Worm (Caenorhabditis elegans) whole organism, L3 larva: ENCODE data around the gene cab-1.

Experiments
- R02D3.7 ChIP-seq: fragments of 150-350 bp; optimal IDR thresholded peaks from 2 replicates; lab custom pipeline; 2014; ENCODE audit warnings: missing biosample characterization, missing genetic modification characterization
- ZK546.5 ChIP-seq: sonication (generic microtip); optimal IDR thresholded peaks from 2 replicates; lab custom pipeline; 2017; ENCODE audit warnings: missing biosample characterization, missing genetic modification characterization
- elt-3 ChIP-seq, 3 experiments: fragments of 150-350 bp in 1 of 3; sonication (generic microtip) in 2 of 3; optimal IDR thresholded peaks; 2 replicates in 2 of 3; 4 replicates in 1 of 3; lab custom pipeline; 2014 to 2017; ENCODE audit warnings: missing biosample characterization in 3 of 3, missing genetic modification characterization in 3 of 3
- fkh-10 ChIP-seq: sonication (generic microtip); optimal IDR thresholded peaks from 2 replicates; lab custom pipeline; 2017; ENCODE audit warnings: missing biosample characterization, missing genetic modification reagents, missing genetic modification characterization
- nhr-28 ChIP-seq: fragments of 150-350 bp; optimal IDR thresholded peaks from 2 replicates; lab custom pipeline; 2014; ENCODE audit warnings: missing biosample characterization, missing genetic modification characterization

- TF ChIP-seq ZK546.5 (tag; lab: Kevin White, UChicago) (no peak), nhr-28 (tag; lab: Kevin White, UChicago) (no peak), R02D3.7 (no peak), elt-3 (tag; optimal IDR thresholded peaks at IDR 0.05; lab: Kevin White, UChicago) (no peak), fkh-10 (GFP tag; lab: Kevin White, UChicago) (no peak)
Observed at ce11 chrX:12182684-12183477, 29.8 kb downstream of the cab-1 start.
